Fruit fly (Drosophila melanogaster): ENCODE data around the gene eIF4E1.
A peak's percentile ranks its signal among the peaks of the same experiment; 100 is the strongest.

Gene eIF4E1

DNA sequence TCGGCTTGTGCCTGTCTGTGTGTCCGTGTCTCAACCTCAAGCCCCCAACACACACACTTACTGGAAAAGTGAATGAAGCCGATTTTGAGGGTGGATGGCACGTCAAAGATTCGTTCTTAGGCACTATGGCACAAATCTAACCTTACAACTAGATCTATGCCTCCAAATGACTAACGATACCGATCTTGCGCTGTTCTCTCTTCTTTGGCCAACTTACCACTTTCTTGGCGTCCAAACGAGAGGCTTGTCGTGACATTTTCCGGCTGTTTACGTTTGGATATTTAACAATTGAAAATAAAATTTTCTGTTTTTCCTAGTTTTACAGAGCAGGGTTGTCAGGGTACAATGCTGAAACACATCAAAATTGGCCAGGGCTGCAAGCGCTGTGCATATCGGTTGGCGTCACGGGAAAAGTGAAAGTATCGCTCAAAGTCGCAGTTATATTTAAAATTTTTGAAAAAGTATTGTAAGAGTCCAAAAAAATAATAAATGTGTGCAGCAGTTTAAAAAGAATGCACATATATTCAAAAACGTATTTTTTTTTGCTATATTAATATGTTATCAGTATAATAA, 39.7 kb upstream of the eIF4E1 start, which contains the start of the genes Bet3 and Nf-YA:
Gene Bet3 (minus strand): TSS at position 361 of the 573 bp plus-strand sequence.
Gene Nf-YA (minus strand): TSS at position 361 of the 573 bp plus-strand sequence.
- peak; percentile 39 for TF ChIP-seq HLH106 (tag; optimal IDR thresholded peaks at IDR 0.05)
- peak; percentile 80 for TF ChIP-seq Hr83 (GFP tag; optimal IDR thresholded peaks at IDR 0.05; ENCODE audit: poor library complexity, severe bottlenecking)
- TF ChIP-seq Myc (optimal IDR thresholded peaks at IDR 0.05), result no peak
- TF ChIP-seq Sp1 (GFP tag; optimal IDR thresholded peaks at IDR 0.05), result peak; percentile 36
- TF ChIP-seq brk (GFP tag; optimal IDR thresholded peaks at IDR 0.05), result no peak
- peak; percentile 41 for TF ChIP-seq woc (GFP tag; optimal IDR thresholded peaks at IDR 0.05)
- TF ChIP-seq sage (GFP tag; optimal IDR thresholded peaks at IDR 0.05), result no peak
- peak; percentile 34 for TF ChIP-seq Hnf4 (GFP tag; optimal IDR thresholded peaks at IDR 0.05)
- peak; percentile 3 for TF ChIP-seq dsf (GFP tag; optimal IDR thresholded peaks at IDR 0.05; ENCODE audit: borderline replicate concordance)
- peak; percentile 9 for TF ChIP-seq h (GFP tag; optimal IDR thresholded peaks at IDR 0.05)
- TF ChIP-seq N (GFP tag; optimal IDR thresholded peaks at IDR 0.05), result no peak
- TF ChIP-seq rgr (GFP tag; optimal IDR thresholded peaks at IDR 0.05), result peak; percentile 58
- no peak for TF ChIP-seq ey (GFP tag; optimal IDR thresholded peaks at IDR 0.05)
- TF ChIP-seq Jra (GFP tag; optimal IDR thresholded peaks at IDR 0.05), result peak; percentile 64
- peak in 1 of 2 experiments; percentile 56 for TF ChIP-seq foxo (GFP tag; optimal IDR thresholded peaks at IDR 0.05)
- TF ChIP-seq Rel (GFP tag; optimal IDR thresholded peaks at IDR 0.05), result no peak
- peak; percentile 52 for TF ChIP-seq Rel (tag; optimal IDR thresholded peaks at IDR 0.05)
- no peak for TF ChIP-seq psq (GFP tag; optimal IDR thresholded peaks at IDR 0.05)

DNA sequence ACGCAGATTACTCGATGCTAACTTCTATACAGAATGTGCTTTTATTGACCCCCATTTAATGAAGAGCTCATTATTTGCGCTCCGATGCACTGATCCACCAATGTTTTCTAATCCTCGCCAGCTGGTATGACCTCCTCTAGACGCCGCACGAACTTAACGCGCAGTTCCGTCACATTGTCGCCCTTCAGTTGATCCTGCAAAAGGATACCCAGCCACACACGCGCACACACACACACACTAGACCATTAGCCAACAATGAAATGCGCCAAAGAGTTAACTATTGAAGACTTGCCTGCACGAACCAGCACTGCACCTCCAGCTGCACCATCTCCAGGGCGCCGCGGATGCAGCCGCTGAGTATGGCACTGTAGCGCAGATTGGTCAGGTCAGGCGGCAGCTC, 36.6 kb upstream of the eIF4E1 start:
- TF ChIP-seq br (GFP tag; optimal IDR thresholded peaks at IDR 0.05) (no peak), Dfd (GFP tag; optimal IDR thresholded peaks at IDR 0.05) (peak; percentile 78), Hnf4 (GFP tag; optimal IDR thresholded peaks at IDR 0.05) (no peak), Vsx2 (GFP tag; optimal IDR thresholded peaks at IDR 0.05; ENCODE audit: partially characterized antibody) (no peak)

DNA sequence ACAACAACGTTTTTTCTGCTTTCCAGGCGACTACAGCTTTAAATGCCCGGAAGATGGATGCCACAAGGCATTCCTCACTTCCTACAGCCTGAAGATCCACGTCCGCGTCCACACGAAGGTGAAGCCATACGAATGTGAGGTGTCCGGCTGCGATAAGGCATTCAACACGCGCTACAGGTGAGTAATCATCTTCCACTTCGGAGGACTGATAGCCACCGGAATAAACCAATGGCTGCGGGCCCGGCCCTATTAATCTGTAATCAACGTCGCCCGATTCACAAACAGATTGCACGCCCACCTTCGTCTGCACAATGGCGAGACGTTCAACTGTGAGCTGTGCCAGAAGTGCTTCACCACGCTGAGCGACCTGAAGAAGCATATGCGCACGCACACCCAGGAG, 33.6 kb upstream of the eIF4E1 start:
- TF ChIP-seq usp (GFP tag; optimal IDR thresholded peaks at IDR 0.05) (no peak), dmrt93B (GFP tag; optimal IDR thresholded peaks at IDR 0.05) (no peak), h (GFP tag; optimal IDR thresholded peaks at IDR 0.05) (peak; percentile 4), br (GFP tag; optimal IDR thresholded peaks at IDR 0.05) (no peak), psq (GFP tag; optimal IDR thresholded peaks at IDR 0.05) (no peak), lola (GFP tag; optimal IDR thresholded peaks at IDR 0.05) (no peak), woc (GFP tag; optimal IDR thresholded peaks at IDR 0.05) (no peak), Rel (GFP tag; optimal IDR thresholded peaks at IDR 0.05) (no peak), Rel (tag; optimal IDR thresholded peaks at IDR 0.05) (peak; percentile 73)

DNA sequence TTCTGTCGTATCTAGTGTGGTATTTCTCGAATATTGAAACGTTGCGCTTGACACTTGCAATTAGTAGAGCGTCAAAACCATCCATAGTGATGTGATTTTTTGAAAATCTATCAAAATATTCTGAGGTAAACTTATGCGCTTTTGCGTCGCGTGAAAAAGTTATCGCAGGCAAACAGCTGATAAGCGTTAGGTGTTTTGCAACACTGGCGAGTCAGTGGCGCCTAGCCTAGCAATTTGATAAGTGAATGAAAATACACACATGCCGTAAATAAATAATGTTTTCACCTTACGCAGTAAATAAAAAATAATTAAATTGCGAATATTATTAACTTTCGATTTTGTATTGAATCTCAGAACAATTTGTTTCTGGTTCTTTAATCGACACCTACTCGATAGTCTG, 33.1 kb upstream of the eIF4E1 start, which contains the start of gene CG42526:
Gene CG42526 (minus strand): TSS at position 85 of the 400 bp plus-strand sequence.
- no peak for TF ChIP-seq pan (optimal IDR thresholded peaks at IDR 0.05)
- TF ChIP-seq h (GFP tag; optimal IDR thresholded peaks at IDR 0.05), result peak; percentile 56
- peak; percentile 53 for TF ChIP-seq sv (GFP tag; optimal IDR thresholded peaks at IDR 0.05)
- peak; percentile 70 for TF ChIP-seq rgr (GFP tag; optimal IDR thresholded peaks at IDR 0.05)
- TF ChIP-seq HLH106 (tag; optimal IDR thresholded peaks at IDR 0.05), result peak; percentile 23
- peak; percentile 38 to 82 for TF ChIP-seq foxo (GFP tag; optimal IDR thresholded peaks at IDR 0.05)
- TF ChIP-seq N (GFP tag; optimal IDR thresholded peaks at IDR 0.05), result no peak
- TF ChIP-seq brk (GFP tag; optimal IDR thresholded peaks at IDR 0.05), result no peak
- peak; percentile 59 for TF ChIP-seq Jra (GFP tag; optimal IDR thresholded peaks at IDR 0.05)
- TF ChIP-seq Hr78 (GFP tag; optimal IDR thresholded peaks at IDR 0.05), result no peak
- TF ChIP-seq CrebA (GFP tag; optimal IDR thresholded peaks at IDR 0.05; ENCODE audit: borderline replicate concordance), result no peak
- no peak for TF ChIP-seq Dfd (GFP tag; optimal IDR thresholded peaks at IDR 0.05)
- peak; percentile 74 for TF ChIP-seq Hnf4 (GFP tag; optimal IDR thresholded peaks at IDR 0.05)
- TF ChIP-seq OdsH (GFP tag; optimal IDR thresholded peaks at IDR 0.05), result peak; percentile 65
- TF ChIP-seq GATAd (GFP tag; optimal IDR thresholded peaks at IDR 0.05), result no peak
- no peak for TF ChIP-seq Myc (optimal IDR thresholded peaks at IDR 0.05)
- no peak for TF ChIP-seq dmrt93B (GFP tag; optimal IDR thresholded peaks at IDR 0.05)
- peak; percentile 13 for TF ChIP-seq Sp1 (GFP tag; optimal IDR thresholded peaks at IDR 0.05)
- TF ChIP-seq Abd-B (GFP tag; optimal IDR thresholded peaks at IDR 0.05), result no peak
- peak; percentile 26 for TF ChIP-seq CG32264 (GFP tag; optimal IDR thresholded peaks at IDR 0.05)
- peak; percentile 55 for TF ChIP-seq br (GFP tag; optimal IDR thresholded peaks at IDR 0.05)
- TF ChIP-seq Rel (GFP tag; optimal IDR thresholded peaks at IDR 0.05), result no peak
- TF ChIP-seq Rel (tag; optimal IDR thresholded peaks at IDR 0.05), result peak; percentile 26
- no peak for TF ChIP-seq tai (GFP tag; optimal IDR thresholded peaks at IDR 0.05)
- TF ChIP-seq Mio (GFP tag; optimal IDR thresholded peaks at IDR 0.05), result no peak
- TF ChIP-seq jim (GFP tag; optimal IDR thresholded peaks at IDR 0.05), result no peak
- TF ChIP-seq lola (GFP tag; optimal IDR thresholded peaks at IDR 0.05), result no peak
- TF ChIP-seq usp (GFP tag; optimal IDR thresholded peaks at IDR 0.05), result no peak
- no peak for TF ChIP-seq woc (GFP tag; optimal IDR thresholded peaks at IDR 0.05)
- no peak for TF ChIP-seq Dif (GFP tag; optimal IDR thresholded peaks at IDR 0.05; ENCODE audit: partially characterized antibody)
- TF ChIP-seq CG9705 (GFP tag; optimal IDR thresholded peaks at IDR 0.05), result no peak
- peak; percentile 73 for TF ChIP-seq Hr83 (GFP tag; optimal IDR thresholded peaks at IDR 0.05; ENCODE audit: poor library complexity, severe bottlenecking)
- TF ChIP-seq dl (GFP tag; optimal IDR thresholded peaks at IDR 0.05; ENCODE audit: insufficient read depth in 1 of 2, partially characterized antibody in 2 of 2), result no peak
- peak; percentile 65 for TF ChIP-seq ey (GFP tag; optimal IDR thresholded peaks at IDR 0.05)
- peak; percentile 37 for TF ChIP-seq psq (GFP tag; optimal IDR thresholded peaks at IDR 0.05)
- TF ChIP-seq fru (GFP tag; optimal IDR thresholded peaks at IDR 0.05), result peak; percentile 50
- TF ChIP-seq dsf (GFP tag; optimal IDR thresholded peaks at IDR 0.05; ENCODE audit: borderline replicate concordance), result no peak
- TF ChIP-seq Vsx2 (GFP tag; optimal IDR thresholded peaks at IDR 0.05; ENCODE audit: partially characterized antibody), result no peak
- TF ChIP-seq sage (GFP tag; optimal IDR thresholded peaks at IDR 0.05), result peak; percentile 31
